Fruit fly (Drosophila melanogaster) whole organism, prepupa: ENCODE measurements around the gene alpha-Est9.

ENCODE experiments used
- Blimp-1 ChIP-seq: fragments of 200-800 bp; sonication (Bioruptor generic); optimal IDR thresholded peaks from 3 replicates; lab custom pipeline; 2017; ENCODE audit warnings: missing biosample characterization, missing genetic modification characterization, mild to moderate bottlenecking, moderate library complexity, missing genetic modification reagents
- CG16779 ChIP-seq: fragments of 200-800 bp; sonication (Bioruptor generic); optimal IDR thresholded peaks from 3 replicates; lab custom pipeline; 2017; ENCODE audit warnings: missing biosample characterization, mild to moderate bottlenecking, missing genetic modification characterization
- CG8632 ChIP-seq: fragments of 200-800 bp; sonication (Bioruptor generic); optimal IDR thresholded peaks from 3 replicates; lab custom pipeline; 2016; ENCODE audit warnings: missing biosample characterization, missing genetic modification characterization
- OdsH ChIP-seq: fragments of 200-800 bp; sonication (Bioruptor generic); optimal IDR thresholded peaks from 3 replicates; lab custom pipeline; 2016; ENCODE audit warnings: missing biosample characterization, missing genetic modification characterization
- Sox102F ChIP-seq: fragments of 200-800 bp; sonication (Bioruptor generic); optimal IDR thresholded peaks from 2 replicates; lab custom pipeline; 2016; ENCODE audit warnings: missing biosample characterization, mild to moderate bottlenecking, missing genetic modification characterization
- pdm3 ChIP-seq: fragments of 200-800 bp; sonication (Bioruptor generic); optimal IDR thresholded peaks from 3 replicates; lab custom pipeline; 2016; ENCODE audit warnings: missing biosample characterization, missing genetic modification characterization
- salr ChIP-seq, 2 experiments: fragments of 200-800 bp; sonication (Bioruptor generic); optimal IDR thresholded peaks; 3 replicates each; lab custom pipeline; 2016 to 2018; ENCODE audit warnings: missing biosample characterization in 2 of 2, missing genetic modification characterization in 2 of 2, mild to moderate bottlenecking in 1 of 2

DNA sequence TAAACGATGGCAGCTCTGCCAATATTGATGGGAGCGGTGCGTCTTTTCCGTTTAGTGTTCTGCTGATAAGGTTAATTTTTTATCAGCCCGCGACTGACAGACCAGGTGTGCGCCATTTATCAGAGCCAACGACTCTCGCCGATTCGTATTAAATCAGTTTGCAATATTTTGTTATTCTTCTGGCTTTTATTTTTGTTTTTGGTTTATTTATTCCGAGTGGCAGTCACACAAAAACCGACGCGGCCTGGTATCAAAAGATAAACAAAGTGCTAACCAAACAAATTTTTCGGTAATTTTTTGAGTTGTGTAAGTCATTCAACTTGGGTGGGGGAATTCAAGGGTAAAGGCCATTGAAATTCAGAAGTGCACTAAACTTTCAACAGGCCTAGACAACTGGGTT, 7.4 kb downstream of the alpha-Est9 start:
- TF ChIP-seq CG16779 (tag; lab: Kevin White, UChicago) (no peak), OdsH (no peak), CG8632 (GFP tag; lab: Kevin White, UChicago) (no peak), Blimp-1 (GFP tag; lab: Kevin White, UChicago) (no peak), Sox102F (no peak), salr (GFP tag; optimal IDR thresholded peaks at IDR 0.05; lab: Kevin White, UChicago) (no peak), pdm3 (GFP tag; lab: Kevin White, UChicago) (no peak)
